Worm (Caenorhabditis elegans): ENCODE results near the gene nft-1.

The nft-1 gene

DNA sequence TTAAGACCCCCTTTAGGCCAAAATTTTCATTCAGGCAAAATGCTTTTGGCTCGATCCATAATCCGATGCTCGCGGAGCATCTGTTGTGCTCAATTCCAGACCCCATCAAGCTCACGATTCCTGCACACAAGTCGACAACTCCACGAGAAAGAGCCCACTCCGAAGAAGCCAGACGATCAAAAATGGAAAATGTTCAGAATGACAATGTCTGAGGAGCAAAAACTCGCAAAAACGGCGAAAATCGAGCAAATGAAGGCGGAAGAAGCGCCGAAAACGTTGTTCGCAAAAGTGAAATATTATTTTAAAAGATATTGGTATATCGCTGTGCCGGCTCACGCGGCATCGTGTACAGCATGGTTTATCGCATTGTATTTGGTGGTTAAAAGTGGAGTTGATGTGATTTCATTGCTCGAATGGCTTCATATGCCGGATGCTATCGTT lies 2.0 kb upstream of the nft-1 start, which contains the start of gene Y56A3A.22 (continued):
- TF ChIP-seq Y56A3A.18 (GFP tag; IDR thresholded peaks at IDR 0.05): peak; percentile 57; the same call in 1 of the 2 replicates
- TF ChIP-seq nfyb-1 (GFP tag; IDR thresholded peaks at IDR 0.05): peak; percentile 87
- TF ChIP-seq ztf-6 (GFP tag; IDR thresholded peaks at IDR 0.05): no peak
- peak; percentile 83 for TF ChIP-seq ceh-79 (tag; optimal IDR thresholded peaks at IDR 0.05)
- peak; percentile 87 for TF ChIP-seq F52B5.7 (tag; optimal IDR thresholded peaks at IDR 0.05)
- no peak for TF ChIP-seq akir-1 (GFP tag; optimal IDR thresholded peaks at IDR 0.05)
- TF ChIP-seq madf-10 (tag; optimal IDR thresholded peaks at IDR 0.05): peak; percentile 43
- TF ChIP-seq ZK185.1 (tag; optimal IDR thresholded peaks at IDR 0.05; ENCODE audit: poor library complexity, severe bottlenecking): no peak
- TF ChIP-seq fkh-3 (tag; optimal IDR thresholded peaks at IDR 0.05): peak; percentile 38
- no peak for TF ChIP-seq ceh-40 (GFP tag; IDR thresholded peaks at IDR 0.05)
- TF ChIP-seq him-1 (tag; optimal IDR thresholded peaks at IDR 0.05): no peak
- TF ChIP-seq attf-5 (GFP tag; optimal IDR thresholded peaks at IDR 0.05): no peak
- no peak for TF ChIP-seq Y79H2A.3 (GFP tag; conservative IDR thresholded peaks at IDR 0.05)
- peak; percentile 28 for TF ChIP-seq tbp1 (GFP tag; optimal IDR thresholded peaks at IDR 0.05)
- TF ChIP-seq chd-7 (tag; optimal IDR thresholded peaks at IDR 0.05): peak; percentile 84
- TF ChIP-seq Y53F4B.3 (GFP tag; IDR thresholded peaks at IDR 0.05): no peak
- no peak for TF ChIP-seq attf-3 (GFP tag; conservative IDR thresholded peaks at IDR 0.05)
- no peak for TF ChIP-seq nhr-90 (tag; optimal IDR thresholded peaks at IDR 0.05)
- no peak for TF ChIP-seq nfya-1 (tag; optimal IDR thresholded peaks at IDR 0.05; ENCODE audit: borderline replicate concordance, insufficient read depth)
- no peak for TF ChIP-seq bed-2 (GFP tag; IDR thresholded peaks at IDR 0.05)
- no peak for TF ChIP-seq bed-1 (GFP tag; IDR thresholded peaks at IDR 0.05)
- peak; percentile 81 for TF ChIP-seq pbrm-1 (GFP tag; IDR thresholded peaks at IDR 0.05)
- TF ChIP-seq dox-1 (GFP tag; IDR thresholded peaks at IDR 0.05): peak; percentile 49
- peak; percentile 32 for TF ChIP-seq F49E8.2 (tag; optimal IDR thresholded peaks at IDR 0.05; ENCODE audit: insufficient read depth)
- no peak for TF ChIP-seq ztf-18 (tag; optimal IDR thresholded peaks at IDR 0.05)
- 0 out of 2 replicates have a peak, but pooled peaks have one; percentile 16 for TF ChIP-seq zfh-2 (GFP tag; conservative IDR thresholded peaks at IDR 0.05)
- peak; percentile 31 for TF ChIP-seq gei-17 (GFP tag; optimal IDR thresholded peaks at IDR 0.05)
- no peak for TF ChIP-seq ceh-91 (GFP tag; IDR thresholded peaks at IDR 0.05)
- TF ChIP-seq lag-1 (GFP tag; IDR thresholded peaks at IDR 0.05): no peak
- TF ChIP-seq lin-26 (GFP tag; IDR thresholded peaks at IDR 0.05): peak; percentile 55; the same call in 1 of the 2 replicates
- peak; percentile 68 for TF ChIP-seq dpff-1 (tag; optimal IDR thresholded peaks at IDR 0.05)
- TF ChIP-seq ceh-58 (GFP tag; IDR thresholded peaks at IDR 0.05): no peak
- no peak for TF ChIP-seq F57C9.4 (tag; optimal IDR thresholded peaks at IDR 0.05)
- no peak for TF ChIP-seq lir-1 (GFP tag; conservative IDR thresholded peaks at IDR 0.05)
- TF ChIP-seq F57A8.1 (GFP tag; optimal IDR thresholded peaks at IDR 0.05): no peak
- TF ChIP-seq sptf-2 (GFP tag; optimal IDR thresholded peaks at IDR 0.05): no peak
- no peak; the same call in 1 of the 2 replicates for TF ChIP-seq ekl-4 (GFP tag; IDR thresholded peaks at IDR 0.05)
- TF ChIP-seq K12H6.12 (tag; optimal IDR thresholded peaks at IDR 0.05): peak; percentile 35
- peak; percentile 71 for TF ChIP-seq tlf-1 (GFP tag; optimal IDR thresholded peaks at IDR 0.05)
- TF ChIP-seq nhr-27 (tag; optimal IDR thresholded peaks at IDR 0.05): peak; percentile 6
- no peak for TF ChIP-seq ceh-27 (GFP tag; optimal IDR thresholded peaks at IDR 0.05)
- no peak for TF ChIP-seq rpc-1 (optimal IDR thresholded peaks at IDR 0.05)
- no peak for TF ChIP-seq rpc-1 (tag; optimal IDR thresholded peaks at IDR 0.05)
- TF ChIP-seq unc-130 (GFP tag; optimal IDR thresholded peaks at IDR 0.05): no peak
- TF ChIP-seq mcd-1 (GFP tag; IDR thresholded peaks at IDR 0.05): peak; percentile 46
- no peak for TF ChIP-seq T26A5.8 (tag; optimal IDR thresholded peaks at IDR 0.05)
- TF ChIP-seq lin-35 (GFP tag; optimal IDR thresholded peaks at IDR 0.05): no peak
- no peak for TF ChIP-seq die-1 (tag; optimal IDR thresholded peaks at IDR 0.05)
- TF ChIP-seq ceh-100 (GFP tag; IDR thresholded peaks at IDR 0.05): 0 out of 2 replicates have a peak, but pooled peaks have one; percentile 26
- no peak for TF ChIP-seq egrh-3 (GFP tag; IDR thresholded peaks at IDR 0.05)
